Fruit fly (Drosophila melanogaster) whole organism, pupa: Measurements from ENCODE around the gene GlnRS.

ENCODE experiments used
- CG10348 ChIP-seq: fragments of 200-800 bp; sonication (Bioruptor generic); IDR thresholded peaks from 2 replicates; pipeline ENCODE4 v1.3.6; 2022; ENCODE audit warnings: missing biosample characterization, missing genetic modification characterization
- CG12605 ChIP-seq: fragments of 200-800 bp; sonication (Bioruptor generic); IDR thresholded peaks from 2 replicates; pipeline ENCODE4 v1.3.6; 2022; ENCODE audit warnings: missing biosample characterization, missing genetic modification characterization
- CG13204 ChIP-seq: fragments of 200-800 bp; sonication (Bioruptor generic); optimal IDR thresholded peaks from 2 replicates; lab custom pipeline; 2018; ENCODE audit warnings: missing biosample characterization, mild to moderate bottlenecking, missing genetic modification characterization, moderate library complexity
- CG14655 ChIP-seq: fragments of 200-800 bp; sonication (Bioruptor generic); optimal IDR thresholded peaks from 3 replicates; lab custom pipeline; 2017; ENCODE audit warnings: mild to moderate bottlenecking, missing biosample characterization, missing genetic modification reagents, missing genetic modification characterization
- CG15710 ChIP-seq: fragments of 200-800 bp; sonication (Bioruptor generic); optimal IDR thresholded peaks from 2 replicates; lab custom pipeline; 2018; ENCODE audit warnings: missing biosample characterization, mild to moderate bottlenecking, missing genetic modification characterization, moderate library complexity
- CG17806 ChIP-seq: fragments of 200-800 bp; sonication (Bioruptor generic); optimal IDR thresholded peaks from 2 replicates; lab custom pipeline; 2018; ENCODE audit warnings: missing biosample characterization, mild to moderate bottlenecking, missing genetic modification characterization, moderate library complexity
- CG32121 ChIP-seq: fragments of 200-800 bp; sonication (Bioruptor generic); IDR thresholded peaks from 2 replicates; pipeline ENCODE4 v1.3.6; 2022; ENCODE audit warnings: missing biosample characterization, missing genetic modification characterization
- CG34367 ChIP-seq: fragments of 200-800 bp; sonication (Bioruptor generic); optimal IDR thresholded peaks from 2 replicates; lab custom pipeline; 2018; ENCODE audit warnings: missing biosample characterization, mild to moderate bottlenecking, missing genetic modification characterization
- CG4496 ChIP-seq: fragments of 200-800 bp; sonication (Bioruptor generic); IDR thresholded peaks from 3 replicates; pipeline ENCODE4 v1.3.6; 2022; ENCODE audit warnings: missing biosample characterization, missing genetic modification characterization
- CG8159 ChIP-seq: fragments of 200-800 bp; sonication (Bioruptor generic); optimal IDR thresholded peaks from 3 replicates; lab custom pipeline; 2018; ENCODE audit warnings: missing biosample characterization, mild to moderate bottlenecking, missing genetic modification characterization, moderate library complexity
- CG8301 ChIP-seq: fragments of 200-800 bp; sonication (Bioruptor generic); optimal IDR thresholded peaks from 2 replicates; lab custom pipeline; 2018; ENCODE audit warnings: missing biosample characterization, mild to moderate bottlenecking, missing genetic modification characterization
- CG9948 ChIP-seq: fragments of 200-800 bp; sonication (Bioruptor generic); optimal IDR thresholded peaks from 2 replicates; lab custom pipeline; 2018; ENCODE audit warnings: missing biosample characterization, mild to moderate bottlenecking, missing genetic modification characterization, moderate library complexity
- D1 ChIP-seq: fragments of 200-800 bp; sonication (Bioruptor generic); optimal IDR thresholded peaks from 2 replicates; lab custom pipeline; 2018; ENCODE audit warnings: missing biosample characterization, mild to moderate bottlenecking, missing genetic modification characterization, moderate library complexity
- EcR ChIP-seq: fragments of 200-800 bp; sonication (Bioruptor generic); optimal IDR thresholded peaks from 3 replicates; lab custom pipeline; 2019; ENCODE audit warnings: missing biosample characterization, missing genetic modification characterization, mild to moderate bottlenecking, moderate library complexity, missing genetic modification reagents
- Ets98B ChIP-seq: fragments of 200-800 bp; sonication (Bioruptor generic); IDR thresholded peaks from 2 replicates; pipeline ENCODE4 v1.3.6; 2022; ENCODE audit warnings: missing biosample characterization, missing genetic modification characterization
- Pif1A ChIP-seq: fragments of 200-800 bp; sonication (Bioruptor generic); optimal IDR thresholded peaks from 3 replicates; lab custom pipeline; 2016; ENCODE audit warnings: missing biosample characterization, missing genetic modification characterization
- Pif1B ChIP-seq: fragments of 200-800 bp; sonication (Bioruptor generic); optimal IDR thresholded peaks from 3 replicates; lab custom pipeline; 2016; ENCODE audit warnings: missing biosample characterization, missing genetic modification characterization
- Snoo ChIP-seq: fragments of 200-800 bp; sonication (Bioruptor generic); optimal IDR thresholded peaks from 3 replicates; lab custom pipeline; 2017; ENCODE audit warnings: missing biosample characterization, mild to moderate bottlenecking, missing genetic modification characterization, inconsistent platforms
- fd96Ca ChIP-seq: fragments of 200-800 bp; sonication (Bioruptor generic); IDR thresholded peaks from 3 replicates; pipeline ENCODE4 v1.3.6; 2022; ENCODE audit warnings: missing biosample characterization, missing genetic modification characterization
- gl ChIP-seq: fragments of 200-800 bp; sonication (Bioruptor generic); optimal IDR thresholded peaks from 2 replicates; lab custom pipeline; 2018; ENCODE audit warnings: missing biosample characterization, mild to moderate bottlenecking, missing genetic modification characterization
- rn ChIP-seq: fragments of 200-800 bp; sonication (Bioruptor generic); IDR thresholded peaks from 2 replicates; pipeline ENCODE4 v1.3.6; 2022; ENCODE audit warnings: missing biosample characterization, missing genetic modification characterization

Gene GlnRS

DNA sequence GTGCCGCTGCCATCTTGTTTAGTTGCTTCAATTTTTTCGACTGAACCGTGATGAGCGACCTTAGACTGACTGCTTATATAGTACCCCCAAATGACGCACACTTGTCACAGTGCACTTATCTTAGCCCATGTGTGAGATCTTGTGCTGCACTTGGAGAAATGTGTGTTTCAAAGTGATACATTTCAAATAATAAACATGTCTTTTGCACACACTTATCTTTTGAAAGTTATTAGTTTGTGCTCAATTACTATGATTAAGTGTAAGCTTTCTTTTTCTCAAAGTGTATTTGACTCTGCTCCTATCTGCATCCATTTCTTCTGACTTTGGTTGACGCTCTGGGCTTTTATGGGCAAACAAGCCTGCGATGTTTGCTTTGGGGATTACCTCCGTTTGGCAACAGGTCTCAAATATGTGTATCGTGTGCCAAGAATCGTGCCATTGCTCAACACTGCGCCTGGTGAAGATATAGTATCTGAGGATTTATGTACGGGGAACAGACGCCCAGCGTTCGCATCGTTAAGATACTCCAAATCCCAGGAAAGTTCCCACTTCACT, 14.4 kb upstream of the GlnRS start, which contains the start of gene CG10514:
Gene CG10514, minus strand, starts transcription at position 51 of the 555 bp plus-strand sequence.
- TF ChIP-seq Pif1A (GFP tag; lab: Kevin White, UChicago) (peak; percentile 6), CG17806 (tag; lab: Kevin White, UChicago) (no peak)

dm6 chr3R:25277112-25277511, 11.6 kb upstream of the GlnRS start, which contains the start of gene CG10513:
Gene CG10513, minus strand, starts transcription at chr3R:25277212.
- TF ChIP-seq Pif1A (GFP tag; lab: Kevin White, UChicago) (no peak), CG10348 (GFP tag; lab: Robert Waterston, UW) (no peak)

DNA sequence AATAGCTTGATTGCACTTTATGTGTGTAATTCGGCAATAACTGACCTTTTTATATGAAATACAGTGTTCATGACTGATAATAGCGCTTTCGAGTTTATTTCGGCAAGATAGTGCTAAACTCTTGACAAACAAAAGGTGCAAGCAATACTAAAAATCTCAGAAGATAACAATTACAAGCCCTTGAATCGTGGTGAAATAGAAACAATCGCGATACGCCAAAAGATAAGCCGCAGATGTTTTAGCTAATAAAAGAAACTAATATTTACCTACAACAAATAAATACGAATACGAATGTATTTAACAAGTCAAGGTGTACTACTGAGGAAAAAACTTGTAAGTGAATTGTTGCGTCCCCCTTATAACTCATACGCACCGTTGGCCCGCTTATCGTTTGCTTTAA, 9.8 kb upstream of the GlnRS start:
- TF ChIP-seq CG12605 (no peak), Snoo (tag; lab: Kevin White, UChicago) (no peak), CG9948 (no peak), rn (GFP tag; lab: Robert Waterston, UW) (no peak), CG15710 (no peak), D1 (tag; lab: Kevin White, UChicago) (no peak), CG8301 (tag; lab: Kevin White, UChicago) (no peak)

DNA sequence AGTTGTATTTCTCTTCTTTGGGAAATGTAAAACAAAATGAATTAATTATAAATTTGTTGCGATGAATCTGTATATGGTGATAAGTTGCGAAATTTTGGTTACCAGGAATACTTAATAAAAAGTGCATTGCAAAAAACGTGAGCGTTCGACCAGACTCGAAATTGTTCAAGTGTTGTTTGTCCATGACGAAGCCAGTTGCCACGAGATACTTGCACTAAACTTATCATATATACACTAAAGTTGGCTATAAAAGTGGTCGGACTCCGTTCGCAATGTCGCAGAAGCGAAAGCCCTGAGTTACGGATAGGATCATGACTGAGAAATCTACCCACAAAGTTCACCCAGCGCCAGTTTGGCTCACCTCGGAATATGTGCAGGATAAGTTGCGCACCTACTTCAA, 8.0 kb upstream of the GlnRS start, which contains the start of gene CG11878:
Gene CG11878, plus strand, starts transcription at position 301 of the 400 bp plus-strand sequence.
- TF ChIP-seq CG32121 (GFP tag; lab: Robert Waterston, UW) (no peak), CG9948 (no peak), CG8301 (tag; lab: Kevin White, UChicago) (no peak), CG10348 (GFP tag; lab: Robert Waterston, UW) (no peak), CG15710 (no peak), CG12605 (no peak), Pif1A (GFP tag; lab: Kevin White, UChicago) (no peak), D1 (tag; lab: Kevin White, UChicago) (no peak), gl (tag; lab: Kevin White, UChicago) (no peak), CG13204 (GFP tag; lab: Kevin White, UChicago) (no peak), CG4496 (GFP tag; lab: Robert Waterston, UW) (no peak)

DNA sequence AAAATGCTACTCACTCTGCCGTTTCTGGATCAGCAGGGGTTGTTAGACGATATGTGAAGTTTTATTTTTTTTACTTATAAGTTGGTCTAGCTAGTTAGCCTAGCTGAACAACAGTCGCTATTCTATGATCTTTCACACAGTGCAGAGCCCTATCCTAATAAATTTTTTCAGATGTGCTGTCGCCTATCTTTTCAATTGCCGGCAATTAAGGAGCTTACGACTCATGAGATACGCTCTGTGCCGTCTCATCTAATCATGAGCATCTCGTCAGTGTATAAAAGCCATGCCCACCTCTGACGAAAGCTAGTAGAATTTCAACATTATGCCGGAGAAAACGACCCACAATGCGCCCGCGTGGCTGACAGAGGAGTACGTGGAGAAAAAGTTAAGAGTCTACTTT, 4.4 kb upstream of the GlnRS start, which contains the start of the genes CG11889 and CG11891:
Gene CG11889, plus strand, starts transcription at position 301 of the 400 bp plus-strand sequence.
Gene CG11891, plus strand, starts transcription at position 301 of the 400 bp plus-strand sequence.
- TF ChIP-seq D1 (tag; lab: Kevin White, UChicago) (no peak), CG32121 (GFP tag; lab: Robert Waterston, UW) (no peak), Pif1B (GFP tag; lab: Kevin White, UChicago) (no peak), rn (GFP tag; lab: Robert Waterston, UW) (no peak), Pif1A (GFP tag; lab: Kevin White, UChicago) (no peak), CG17806 (tag; lab: Kevin White, UChicago) (no peak), CG34367 (tag; lab: Kevin White, UChicago) (no peak), gl (tag; lab: Kevin White, UChicago) (no peak), CG9948 (no peak), CG14655 (GFP tag; lab: Kevin White, UChicago) (no peak), CG10348 (GFP tag; lab: Robert Waterston, UW) (no peak), CG4496 (GFP tag; lab: Robert Waterston, UW) (no peak), fd96Ca (GFP tag; lab: Robert Waterston, UW) (no peak), CG13204 (GFP tag; lab: Kevin White, UChicago) (no peak), CG12605 (no peak), Snoo (tag; lab: Kevin White, UChicago) (no peak), CG8159 (no peak)

dm6 chr3R:25266751-25267150, 1.2 kb upstream of the GlnRS start:
- TF ChIP-seq CG14655 (GFP tag; lab: Kevin White, UChicago) = no peak
- TF ChIP-seq Snoo (tag; lab: Kevin White, UChicago) = no peak
- TF ChIP-seq CG10348 (GFP tag; lab: Robert Waterston, UW) = no peak
- no peak for TF ChIP-seq CG32121 (GFP tag; lab: Robert Waterston, UW)
- TF ChIP-seq CG4496 (GFP tag; lab: Robert Waterston, UW) = no peak
- TF ChIP-seq rn (GFP tag; lab: Robert Waterston, UW) = no peak
- TF ChIP-seq EcR (GFP tag; lab: Kevin White, UChicago) = no peak
- no peak for TF ChIP-seq CG13204 (GFP tag; lab: Kevin White, UChicago)
- no peak for TF ChIP-seq D1 (tag; lab: Kevin White, UChicago)
- no peak for TF ChIP-seq CG15710
- TF ChIP-seq CG8159 = no peak
- TF ChIP-seq CG17806 (tag; lab: Kevin White, UChicago) = no peak
- TF ChIP-seq Ets98B (GFP tag; lab: Robert Waterston, UW) = no peak
- TF ChIP-seq CG8301 (tag; lab: Kevin White, UChicago) = no peak
- no peak for TF ChIP-seq Pif1B (GFP tag; lab: Kevin White, UChicago)
- TF ChIP-seq gl (tag; lab: Kevin White, UChicago) = no peak
- no peak for TF ChIP-seq fd96Ca (GFP tag; lab: Robert Waterston, UW)
- no peak for TF ChIP-seq CG9948
- no peak for TF ChIP-seq CG34367 (tag; lab: Kevin White, UChicago)
